1 fruit fly cellular context compared by ENCODE assay signal in the genomic region with DNA sequence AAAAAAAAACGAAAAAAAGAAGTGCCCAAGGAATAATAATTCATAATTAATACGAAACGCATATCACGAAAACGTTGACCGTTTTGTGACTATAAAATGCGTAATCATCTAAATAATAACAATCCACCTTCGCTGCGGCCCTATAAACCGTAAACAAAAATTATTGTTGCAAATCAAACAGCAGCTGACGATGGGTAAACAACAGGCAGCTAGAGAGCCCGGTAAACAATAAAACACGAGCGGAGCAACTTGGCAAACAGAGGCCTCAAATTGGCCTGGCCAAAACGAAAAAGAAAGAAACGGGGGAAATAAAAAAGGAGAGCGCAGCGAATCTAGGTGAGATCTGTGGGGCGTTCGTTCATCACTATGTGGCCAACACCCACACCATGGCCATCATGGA.
TF ChIP-seq lines count a peak whose summit lies in the region.

No protein-coding gene starts in this region.

TF ChIP-seq in whole organism, embryonic, 481 proteins besides CTCF, POLR2A, EP300 and RAD21 (continued from another document):
- TF ChIP-seq Ada2b (GFP tag; IDR thresholded peaks at IDR 0.05; lab: Robert Waterston, UW) (no peak), HmgD (GFP tag; optimal IDR thresholded peaks at IDR 0.05; lab: Kevin White, UChicago) (no peak), unpg (GFP tag; optimal IDR thresholded peaks at IDR 0.05; lab: Kevin White, UChicago) (peak; percentile 59), CG2678 (tag; optimal IDR thresholded peaks at IDR 0.05; lab: Kevin White, UChicago) (peak; percentile 48), yki (optimal IDR thresholded peaks at IDR 0.05; lab: Kevin White, UChicago) (no peak), CG9609 (GFP tag; optimal IDR thresholded peaks at IDR 0.05; lab: Kevin White, UChicago) (no peak), sob (GFP tag; IDR thresholded peaks at IDR 0.05; lab: Robert Waterston, UW) (peak; percentile 70; the same call in 1 of the 2 replicates), B-H2 (GFP tag; optimal IDR thresholded peaks at IDR 0.05; lab: Kevin White, UChicago) (peak; percentile 48), zen (tag; optimal IDR thresholded peaks at IDR 0.05; lab: Kevin White, UChicago) (no peak), Ravus (GFP tag; IDR thresholded peaks at IDR 0.05; lab: Robert Waterston, UW) (no peak), Dip3 (GFP tag; optimal IDR thresholded peaks at IDR 0.05; lab: Kevin White, UChicago) (peak; percentile 41), CG9932 (GFP tag; IDR thresholded peaks at IDR 0.05; lab: Robert Waterston, UW) (peak; percentile 47), zf30C (GFP tag; optimal IDR thresholded peaks at IDR 0.05; lab: Kevin White, UChicago) (no peak), Aef1 (GFP tag; IDR thresholded peaks at IDR 0.05; lab: Robert Waterston, UW) (no peak), Poxn (GFP tag; IDR thresholded peaks at IDR 0.05; lab: Robert Waterston, UW) (no peak), zen2 (GFP tag; IDR thresholded peaks at IDR 0.05; lab: Robert Waterston, UW; ENCODE audit: partially characterized antibody) (no peak), Fer3 (tag; optimal IDR thresholded peaks at IDR 0.05; lab: Kevin White, UChicago) (peak; percentile 41)
